Fruit fly (Drosophila melanogaster) whole organism, embryonic: ENCODE measurements around the gene MBD-like.
A peak's percentile ranks its signal among the peaks of the same experiment; 100 is the strongest.

Source experiments
- Atf3 ChIP-seq: fragments of 200-800 bp; sonication (Bioruptor generic); optimal IDR thresholded peaks from 3 replicates; lab custom pipeline; 2016; ENCODE audit warnings: missing biosample characterization, missing genetic modification characterization
- CG10267 ChIP-seq: fragments of 200-800 bp; sonication (Bioruptor generic); optimal IDR thresholded peaks from 2 replicates; lab custom pipeline; 2018; ENCODE audit warnings: missing biosample characterization, mild to moderate bottlenecking, missing genetic modification characterization, moderate library complexity
- CG10431 ChIP-seq: fragments of 200-800 bp; sonication (Bioruptor generic); optimal IDR thresholded peaks from 3 replicates; lab custom pipeline; 2018; ENCODE audit warnings: missing biosample characterization, mild to moderate bottlenecking, missing genetic modification characterization
- CG10462 ChIP-seq: fragments of 200-800 bp; sonication (Bioruptor generic); optimal IDR thresholded peaks from 2 replicates; lab custom pipeline; 2016; ENCODE audit warnings: missing biosample characterization, missing genetic modification characterization
- CG1233 ChIP-seq: fragments of 200-800 bp; sonication (Bioruptor generic); optimal IDR thresholded peaks from 4 replicates; lab custom pipeline; 2018; ENCODE audit warnings: missing biosample characterization, mild to moderate bottlenecking, missing genetic modification characterization
- CG12659 ChIP-seq: fragments of 200-800 bp; sonication (Bioruptor generic); optimal IDR thresholded peaks from 3 replicates; lab custom pipeline; 2017; ENCODE audit warnings: mild to moderate bottlenecking, missing biosample characterization, missing genetic modification reagents, missing genetic modification characterization
- CG12942 ChIP-seq: fragments of 200-800 bp; sonication (Bioruptor generic); optimal IDR thresholded peaks from 3 replicates; lab custom pipeline; 2016; ENCODE audit warnings: missing biosample characterization, missing genetic modification characterization
- CG13894 ChIP-seq: fragments of 200-800 bp; sonication (Bioruptor generic); optimal IDR thresholded peaks from 3 replicates; lab custom pipeline; 2018; ENCODE audit warnings: missing biosample characterization, mild to moderate bottlenecking, missing genetic modification characterization, moderate library complexity
- CG2129 ChIP-seq: fragments of 200-800 bp; sonication (Bioruptor generic); IDR thresholded peaks from 2 replicates; pipeline ENCODE4 v1.3.6; 2022; ENCODE audit warnings: missing biosample characterization, missing genetic modification characterization; ENCODE audit not compliant: partially characterized antibody
- CG2678 ChIP-seq: fragments of 200-800 bp; sonication (Bioruptor generic); optimal IDR thresholded peaks from 3 replicates; lab custom pipeline; 2019; ENCODE audit warnings: missing biosample characterization, mild to moderate bottlenecking, missing genetic modification characterization, moderate library complexity
- CG3995 ChIP-seq: fragments of 200-800 bp; sonication (Bioruptor generic); optimal IDR thresholded peaks from 3 replicates; lab custom pipeline; 2016; ENCODE audit warnings: missing biosample characterization, missing genetic modification characterization
- CG4730 ChIP-seq: fragments of 200-800 bp; sonication (Bioruptor generic); IDR thresholded peaks from 2 replicates; pipeline ENCODE4 v1.3.6; 2022; ENCODE audit warnings: missing biosample characterization, missing genetic modification characterization
- CG6272 ChIP-seq: fragments of 200-800 bp; sonication (Bioruptor generic); IDR thresholded peaks from 2 replicates; pipeline ENCODE4 v1.3.6; 2022; ENCODE audit warnings: missing biosample characterization, missing genetic modification characterization
- CG6854 ChIP-seq: fragments of 200-800 bp; sonication (Bioruptor generic); optimal IDR thresholded peaks from 3 replicates; lab custom pipeline; 2017; ENCODE audit warnings: missing biosample characterization, mild to moderate bottlenecking, missing genetic modification characterization
- CG7786 ChIP-seq: fragments of 200-800 bp; sonication (Bioruptor generic); optimal IDR thresholded peaks from 2 replicates; lab custom pipeline; 2016; ENCODE audit warnings: missing biosample characterization, missing genetic modification characterization
- CG8089 ChIP-seq: fragments of 200-800 bp; sonication (Bioruptor generic); optimal IDR thresholded peaks from 3 replicates; lab custom pipeline; 2016; ENCODE audit warnings: missing biosample characterization, missing genetic modification characterization
- CG8944 ChIP-seq: fragments of 200-800 bp; sonication (Bioruptor generic); optimal IDR thresholded peaks from 3 replicates; lab custom pipeline; 2016; ENCODE audit warnings: missing biosample characterization, missing genetic modification characterization
- Dek ChIP-seq: fragments of 200-800 bp; sonication (Bioruptor generic); optimal IDR thresholded peaks from 3 replicates; lab custom pipeline; 2019; ENCODE audit warnings: missing biosample characterization, mild to moderate bottlenecking, missing genetic modification characterization, moderate library complexity
- HLHmδ ChIP-seq: fragments of 200-800 bp; sonication (Bioruptor generic); optimal IDR thresholded peaks from 2 replicates; lab custom pipeline; 2018; ENCODE audit warnings: missing biosample characterization, mild to moderate bottlenecking, missing genetic modification characterization, moderate library complexity
- Hmx ChIP-seq: fragments of 200-800 bp; sonication (Bioruptor generic); optimal IDR thresholded peaks from 2 replicates; lab custom pipeline; 2016; ENCODE audit warnings: missing biosample characterization, missing genetic modification characterization
- Hr3 ChIP-seq: fragments of 200-800 bp; sonication (Bioruptor generic); optimal IDR thresholded peaks from 3 replicates; lab custom pipeline; 2016; ENCODE audit warnings: missing biosample characterization, missing genetic modification characterization
- Hsf ChIP-seq: fragments of 200-800 bp; sonication (Bioruptor generic); optimal IDR thresholded peaks from 3 replicates; lab custom pipeline; 2016; ENCODE audit warnings: missing biosample characterization, missing genetic modification characterization
- Lpt ChIP-seq: fragments of >200 bp; optimal IDR thresholded peaks from 2 replicates; lab custom pipeline; 2018; ENCODE audit warnings: missing biosample characterization, missing genetic modification characterization
- Meics ChIP-seq: fragments of 200-800 bp; sonication (Bioruptor generic); optimal IDR thresholded peaks from 2 replicates; lab custom pipeline; 2017; ENCODE audit warnings: missing biosample characterization, mild to moderate bottlenecking, missing genetic modification characterization
- Mes4 ChIP-seq: fragments of 200-800 bp; sonication (Bioruptor generic); optimal IDR thresholded peaks from 2 replicates; lab custom pipeline; 2016; ENCODE audit warnings: missing biosample characterization, missing genetic modification characterization
- Nf-YC ChIP-seq: fragments of 200-800 bp; optimal IDR thresholded peaks from 3 replicates; lab custom pipeline; 2019; ENCODE audit warnings: missing biosample characterization, mild to moderate bottlenecking, missing genetic modification characterization, moderate library complexity
- Pdp1 ChIP-seq, 2 experiments: fragments of 200-800 bp; sonication (Bioruptor generic); optimal IDR thresholded peaks; 3 replicates each; lab custom pipeline; 2016; ENCODE audit warnings: missing biosample characterization in 2 of 2, missing genetic modification characterization in 2 of 2, mild to moderate bottlenecking in 1 of 2, moderate library complexity in 1 of 2
- Poxn ChIP-seq: fragments of 200-800 bp; sonication (Bioruptor generic); IDR thresholded peaks from 2 replicates; pipeline ENCODE4 v1.3.6; 2022; ENCODE audit warnings: missing biosample characterization, missing genetic modification characterization
- amos ChIP-seq: fragments of 200-800 bp; sonication (Bioruptor generic); IDR thresholded peaks from 2 replicates; pipeline ENCODE4 v1.3.6; 2022; ENCODE audit warnings: missing biosample characterization, missing genetic modification characterization; ENCODE audit not compliant: partially characterized antibody
- cad ChIP-seq: fragments of >200 bp; optimal IDR thresholded peaks from 2 replicates; lab custom pipeline; 2017; ENCODE audit warnings: missing biosample characterization, missing genetic modification characterization
- caup ChIP-seq: fragments of 200-800 bp; sonication (Bioruptor generic); optimal IDR thresholded peaks from 3 replicates; lab custom pipeline; 2017; ENCODE audit warnings: missing biosample characterization, mild to moderate bottlenecking, missing genetic modification characterization, moderate library complexity; ENCODE audit not compliant: severe bottlenecking
- chn ChIP-seq: fragments of 200-800 bp; sonication (Bioruptor generic); optimal IDR thresholded peaks from 2 replicates; lab custom pipeline; 2016; ENCODE audit warnings: missing biosample characterization, missing genetic modification characterization
- cwo ChIP-seq: fragments of 200-800 bp; sonication (Bioruptor generic); optimal IDR thresholded peaks from 3 replicates; lab custom pipeline; 2017; ENCODE audit warnings: missing biosample characterization, missing genetic modification characterization, mild to moderate bottlenecking, moderate library complexity, missing genetic modification reagents
- dmrt11E ChIP-seq: fragments of 200-800 bp; sonication (Bioruptor generic); optimal IDR thresholded peaks from 3 replicates; lab custom pipeline; 2018; ENCODE audit warnings: missing biosample characterization, mild to moderate bottlenecking, missing genetic modification characterization, moderate library complexity
- dmrt99B ChIP-seq: fragments of 200-800 bp; sonication (Bioruptor generic); optimal IDR thresholded peaks from 2 replicates; lab custom pipeline; 2018; ENCODE audit warnings: missing biosample characterization, mild to moderate bottlenecking, missing genetic modification characterization, moderate library complexity
- ftz-f1 ChIP-seq: fragments of 200-800 bp; sonication (Bioruptor generic); optimal IDR thresholded peaks from 2 replicates; lab custom pipeline; 2016; ENCODE audit warnings: missing biosample characterization, missing genetic modification characterization
- jumu ChIP-seq: fragments of 200-800 bp; sonication (Bioruptor generic); optimal IDR thresholded peaks from 3 replicates; lab custom pipeline; 2016; ENCODE audit warnings: missing biosample characterization, missing genetic modification characterization
- klu ChIP-seq: fragments of 200-800 bp; sonication (Bioruptor generic); IDR thresholded peaks from 2 replicates; pipeline ENCODE4 v1.3.6; 2022; ENCODE audit warnings: missing biosample characterization, missing genetic modification characterization
- lab ChIP-seq: fragments of 200-800 bp; sonication (Bioruptor generic); optimal IDR thresholded peaks from 3 replicates; lab custom pipeline; 2017; ENCODE audit warnings: missing biosample characterization, missing genetic modification characterization, mild to moderate bottlenecking, moderate library complexity, missing genetic modification reagents
- lola ChIP-seq, 3 experiments: fragments of >200 bp in 2 of 3; fragments of 200-800 bp in 1 of 3; sonication (Bioruptor generic) in 1 of 3; optimal IDR thresholded peaks; 2 replicates each; lab custom pipeline; 2017 to 2019; ENCODE audit warnings: missing biosample characterization in 3 of 3, missing genetic modification characterization in 3 of 3, mild to moderate bottlenecking in 1 of 3, moderate library complexity in 1 of 3
- maf-S ChIP-seq: fragments of 200-800 bp; sonication (Bioruptor generic); optimal IDR thresholded peaks from 2 replicates; lab custom pipeline; 2016; ENCODE audit warnings: missing biosample characterization, missing genetic modification characterization
- pb ChIP-seq: fragments of 200-800 bp; sonication (Bioruptor generic); optimal IDR thresholded peaks from 3 replicates; lab custom pipeline; 2016; ENCODE audit warnings: missing biosample characterization, missing genetic modification characterization
- pnt ChIP-seq: fragments of 200-800 bp; sonication (Bioruptor generic); optimal IDR thresholded peaks from 3 replicates; lab custom pipeline; 2016; ENCODE audit warnings: missing biosample characterization, missing genetic modification characterization
- prd ChIP-seq, 3 experiments: fragments of >200 bp in 2 of 3; fragments of 200-800 bp in 1 of 3; sonication (Bioruptor generic) in 1 of 3; optimal IDR thresholded peaks in 2 of 3; IDR thresholded peaks in 1 of 3; 2 replicates in 2 of 3; 3 replicates in 1 of 3; pipeline versions ENCODE4 v1.3.6 to Lab custom; 2017 to 2022; ENCODE audit warnings: missing biosample characterization in 1 of 3, missing genetic modification characterization in 1 of 3
- pzg ChIP-seq: fragments of 200-800 bp; sonication (Bioruptor generic); optimal IDR thresholded peaks from 3 replicates; lab custom pipeline; 2018; ENCODE audit warnings: missing biosample characterization, mild to moderate bottlenecking, missing genetic modification characterization, moderate library complexity
- shn ChIP-seq: fragments of 200-800 bp; sonication (Bioruptor generic); optimal IDR thresholded peaks from 3 replicates; lab custom pipeline; 2016; ENCODE audit warnings: missing biosample characterization, missing genetic modification characterization
- tin ChIP-seq: fragments of 200-800 bp; sonication (Bioruptor generic); optimal IDR thresholded peaks from 3 replicates; lab custom pipeline; 2016; ENCODE audit warnings: missing biosample characterization, missing genetic modification characterization
- toy ChIP-seq: fragments of 200-800 bp; sonication (Bioruptor generic); IDR thresholded peaks from 2 replicates; pipeline ENCODE4 v1.3.6; 2022; ENCODE audit warnings: missing biosample characterization, missing genetic modification characterization
- zfh2 ChIP-seq: fragments of 200-800 bp; sonication (Bioruptor generic); optimal IDR thresholded peaks from 2 replicates; lab custom pipeline; 2016; ENCODE audit warnings: missing biosample characterization, missing genetic modification characterization

MBD-like gene

dm6 chr3R:9590952-9591532, 31.5 kb downstream of the MBD-like start, which contains the start of the genes bocks and CG8312 (continued):
- TF ChIP-seq CG4730 (GFP tag; lab: Robert Waterston, UW) (no peak), CG6854 (GFP tag; lab: Kevin White, UChicago) (peak; percentile 1), zfh2 (GFP tag; lab: Kevin White, UChicago) (peak; percentile 78), CG3995 (GFP tag; lab: Kevin White, UChicago) (peak; percentile 88), amos (GFP tag; lab: Robert Waterston, UW) (no peak), CG6272 (GFP tag; lab: Robert Waterston, UW) (no peak), lab (GFP tag; lab: Kevin White, UChicago) (peak; percentile 69), CG12942 (GFP tag; lab: Kevin White, UChicago) (peak; percentile 5), CG8944 (GFP tag; lab: Kevin White, UChicago) (peak; percentile 5), dmrt99B (tag; lab: Kevin White, UChicago) (no peak), maf-S (peak; percentile 26), jumu (peak; percentile 58), CG10267 (tag; lab: Kevin White, UChicago) (peak; percentile 99), dmrt11E (peak; percentile 16), shn (GFP tag; lab: Kevin White, UChicago) (peak; percentile 16), Atf3 (GFP tag; lab: Kevin White, UChicago) (peak; percentile 85), HLHmδ (GFP tag; lab: Kevin White, UChicago) (peak; percentile 27), Dek (tag; lab: Kevin White, UChicago) (no peak), Lpt (GFP tag; lab: Kevin White, UChicago) (no peak), pzg (GFP tag; lab: Kevin White, UChicago) (peak; percentile 99), caup (peak; percentile 64), CG1233 (peak; percentile 35), CG2129 (GFP tag; lab: Robert Waterston, UW) (no peak), ftz-f1 (GFP tag; lab: Kevin White, UChicago) (peak; percentile 35), lola (GFP tag; optimal IDR thresholded peaks at IDR 0.05; lab: Kevin White, UChicago) (peak in 1 of 3 experiments; percentile 30), CG12659 (GFP tag; lab: Kevin White, UChicago) (peak; percentile 89), tin (GFP tag; lab: Kevin White, UChicago) (peak; percentile 58), CG7786 (GFP tag; lab: Kevin White, UChicago) (peak; percentile 48), Pdp1 (GFP tag; optimal IDR thresholded peaks at IDR 0.05; lab: Kevin White, UChicago) (peak; percentile 41 to 77), CG8089 (GFP tag; lab: Kevin White, UChicago) (peak; percentile 12), Meics (GFP tag; lab: Kevin White, UChicago) (peak; percentile 6), pnt (GFP tag; lab: Kevin White, UChicago) (peak; percentile 24), Hsf (GFP tag; lab: Kevin White, UChicago) (peak; percentile 55), CG10431 (no peak), pb (GFP tag; lab: Kevin White, UChicago) (no peak)
- TF ChIP-seq, all 482 proteins: peak for 182

dm6 chr3R:9591769-9592388, 32.3 kb downstream of the MBD-like start:
- TF ChIP-seq Nf-YC (tag; lab: Kevin White, UChicago), result no peak
- TF ChIP-seq maf-S, result no peak
- TF ChIP-seq cwo (GFP tag; lab: Kevin White, UChicago), result no peak
- no peak for TF ChIP-seq Mes4
- no peak for TF ChIP-seq CG2678
- TF ChIP-seq cad (GFP tag; lab: Kevin White, UChicago), result peak; percentile 53
- no peak for TF ChIP-seq toy
- TF ChIP-seq CG13894 (tag; lab: Kevin White, UChicago), result no peak
- TF ChIP-seq Hr3 (GFP tag; lab: Kevin White, UChicago), result no peak
- no peak for TF ChIP-seq Poxn
- no peak for TF ChIP-seq Hmx (GFP tag; lab: Kevin White, UChicago)
- TF ChIP-seq CG10462, result no peak
- no peak for TF ChIP-seq chn (GFP tag; lab: Kevin White, UChicago)
- no peak for TF ChIP-seq prd (optimal IDR thresholded peaks at IDR 0.05; lab: Kevin White, UChicago)
- TF ChIP-seq prd (GFP tag; IDR thresholded peaks at IDR 0.05; lab: Robert Waterston, UW), result no peak
- no peak for TF ChIP-seq klu (GFP tag; lab: Robert Waterston, UW)
